Worm (Caenorhabditis elegans): Measurements from ENCODE around the gene F08G12.1.
A peak's percentile ranks its signal among the peaks of the same experiment; 100 is the strongest.

Gene F08G12.1

ce11 chrX:11299642-11300307 is 5.9 kb downstream of the F08G12.1 start, which contains the start of the genes snrp-40.1 and F08G12.3 (continued):
- peak; percentile 86 for TF ChIP-seq nhr-6 (tag; optimal IDR thresholded peaks at IDR 0.05)
- no peak for TF ChIP-seq nhr-237 (tag; optimal IDR thresholded peaks at IDR 0.05)
- peak; percentile 62 for TF ChIP-seq dpl-1 (GFP tag; optimal IDR thresholded peaks at IDR 0.05)
- TF ChIP-seq dve-1 (tag; optimal IDR thresholded peaks at IDR 0.05; ENCODE audit: insufficient read depth), result peak; percentile 89
- no peak for TF ChIP-seq Y105C5A.15 (GFP tag; IDR thresholded peaks at IDR 0.05)
- TF ChIP-seq lin-13 (GFP tag; optimal IDR thresholded peaks at IDR 0.05), result peak; percentile 28
- TF ChIP-seq F44E2.7 (GFP tag; IDR thresholded peaks at IDR 0.05), result no peak
- no peak for TF ChIP-seq daf-19 (GFP tag; conservative IDR thresholded peaks at IDR 0.05)
- peak; percentile 47; the same call in 1 of the 2 replicates for TF ChIP-seq arid-1 (GFP tag; conservative IDR thresholded peaks at IDR 0.05)
- TF ChIP-seq ztf-11 (tag; optimal IDR thresholded peaks at IDR 0.05), result no peak
- TF ChIP-seq ces-1 (GFP tag; optimal IDR thresholded peaks at IDR 0.05), result no peak
- TF ChIP-seq lsy-2 (tag; optimal IDR thresholded peaks at IDR 0.05), result peak; percentile 53 to 85
- TF ChIP-seq tra-1 (GFP tag; IDR thresholded peaks at IDR 0.05), result peak; percentile 50; the same call in 1 of the 2 replicates
- TF ChIP-seq dmd-8 (GFP tag; IDR thresholded peaks at IDR 0.05), result no peak
- peak; percentile 90 for TF ChIP-seq fkh-10 (GFP tag; optimal IDR thresholded peaks at IDR 0.05)
- peak in 1 of 2 experiments; percentile 59 for TF ChIP-seq daf-16 (GFP tag; optimal IDR thresholded peaks at IDR 0.05)
- peak; percentile 83 for TF ChIP-seq daf-16 (tag; optimal IDR thresholded peaks at IDR 0.05)
- TF ChIP-seq D1046.2 (GFP tag; IDR thresholded peaks at IDR 0.05), result no peak
- no peak for TF ChIP-seq ceh-62 (tag; optimal IDR thresholded peaks at IDR 0.05)
- peak; percentile 93 for TF ChIP-seq lin-38 (GFP tag; IDR thresholded peaks at IDR 0.05)
- peak in 1 of 2 experiments; percentile 75 for TF ChIP-seq hif-1 (tag; optimal IDR thresholded peaks at IDR 0.05)
- peak; percentile 99 for TF ChIP-seq aha-1 (tag)
- peak; percentile 35 for TF ChIP-seq spr-1 (tag; optimal IDR thresholded peaks at IDR 0.05)
- TF ChIP-seq hlh-30 (tag; optimal IDR thresholded peaks at IDR 0.05; ENCODE audit: insufficient read depth), result peak; percentile 90
- peak; percentile 89 for TF ChIP-seq rbr-2 (tag; optimal IDR thresholded peaks at IDR 0.05)
- no peak for TF ChIP-seq ZK337.2 (GFP tag; IDR thresholded peaks at IDR 0.05)
- no peak for TF ChIP-seq sdz-12 (GFP tag; optimal IDR thresholded peaks at IDR 0.05)
- TF ChIP-seq dmd-6 (GFP tag; IDR thresholded peaks at IDR 0.05), result peak; percentile 79
- peak; percentile 14 for TF ChIP-seq T20F7.1 (GFP tag; optimal IDR thresholded peaks at IDR 0.05)
- peak; percentile 94 for TF ChIP-seq nhr-11 (tag; optimal IDR thresholded peaks at IDR 0.05)
- TF ChIP-seq lin-15B (tag; optimal IDR thresholded peaks at IDR 0.05), result no peak
- no peak for TF ChIP-seq ceh-82 (tag; optimal IDR thresholded peaks at IDR 0.05)
- peak; percentile 71 for TF ChIP-seq nhr-25 (tag; optimal IDR thresholded peaks at IDR 0.05; ENCODE audit: borderline replicate concordance, insufficient read depth)
- TF ChIP-seq ceh-44 (GFP tag; IDR thresholded peaks at IDR 0.05), result no peak
- TF ChIP-seq skn-1 (tag; optimal IDR thresholded peaks at IDR 0.05), result no peak
- peak; percentile 94 for TF ChIP-seq mep-1 (tag; optimal IDR thresholded peaks at IDR 0.05)
- TF ChIP-seq unc-62 (GFP tag; optimal IDR thresholded peaks at IDR 0.05 in 1 of 2), result peak in 1 of 2 experiments; percentile 81
- TF ChIP-seq unc-62 (tag; optimal IDR thresholded peaks at IDR 0.05), result no peak
- TF ChIP-seq Y48G9A.11 (GFP tag; IDR thresholded peaks at IDR 0.05), result no peak
- TF ChIP-seq snpc-1.2 (GFP tag; IDR thresholded peaks at IDR 0.05), result no peak; the same call in 1 of the 2 replicates
- peak; percentile 57 for TF ChIP-seq F37D6.2 (tag; optimal IDR thresholded peaks at IDR 0.05)
- no peak; the same call in 1 of the 2 replicates for TF ChIP-seq ctbp-1 (GFP tag; IDR thresholded peaks at IDR 0.05)
- peak; percentile 92 for TF ChIP-seq hmg-1.1 (GFP tag; IDR thresholded peaks at IDR 0.05)
- 0 out of 2 replicates have a peak, but pooled peaks have one; percentile 33 for TF ChIP-seq ceh-20 (GFP tag; IDR thresholded peaks at IDR 0.05)
- peak; percentile 93 for TF ChIP-seq mxl-3 (GFP tag; optimal IDR thresholded peaks at IDR 0.05)
- peak; percentile 88 for TF ChIP-seq mes-2 (tag; optimal IDR thresholded peaks at IDR 0.05; ENCODE audit: poor library complexity, severe bottlenecking)
- peak; percentile 73 for TF ChIP-seq egl-43 (GFP tag; IDR thresholded peaks at IDR 0.05)
- peak; percentile 14 for TF ChIP-seq jun-1 (tag; optimal IDR thresholded peaks at IDR 0.05)
- peak; percentile 30; the same call in 1 of the 2 replicates for TF ChIP-seq vab-7 (GFP tag; IDR thresholded peaks at IDR 0.05)
- TF ChIP-seq set-16 (GFP tag; IDR thresholded peaks at IDR 0.05), result no peak; the same call in none of the 2 replicates

Data from whole organism, L4 larva.